Worm (Caenorhabditis elegans) whole organism, L3 larva: Measurements from ENCODE around the gene hmit-1.3.

Experiments used
- ZK546.5 ChIP-seq: sonication (generic microtip); optimal IDR thresholded peaks from 2 replicates; lab custom pipeline; 2017; ENCODE audit warnings: missing biosample characterization, missing genetic modification characterization
- aly-2 ChIP-seq: fragments of 150-350 bp; optimal IDR thresholded peaks from 2 replicates; lab custom pipeline; 2014; ENCODE audit warnings: missing biosample characterization, missing genetic modification characterization
- ama-1 ChIP-seq: fragments of 150-350 bp; optimal IDR thresholded peaks from 2 replicates; lab custom pipeline; 2018
- ceh-16 ChIP-seq: sonication (generic microtip); optimal IDR thresholded peaks from 2 replicates; lab custom pipeline; 2017; ENCODE audit warnings: missing biosample characterization, missing genetic modification characterization
- ceh-28 ChIP-seq: fragments of 150-350 bp; optimal IDR thresholded peaks from 2 replicates; lab custom pipeline; 2014; ENCODE audit warnings: missing biosample characterization, missing genetic modification reagents, missing genetic modification characterization
- ceh-82 ChIP-seq: fragments of 150-350 bp; optimal IDR thresholded peaks from 2 replicates; lab custom pipeline; 2014; ENCODE audit warnings: missing biosample characterization, missing genetic modification characterization
- ceh-9 ChIP-seq: sonication (generic microtip); optimal IDR thresholded peaks from 2 replicates; lab custom pipeline; 2018; ENCODE audit warnings: missing biosample characterization, missing genetic modification characterization
- egl-5 ChIP-seq: fragments of 150-350 bp; optimal IDR thresholded peaks from 2 replicates; lab custom pipeline; 2017; ENCODE audit warnings: missing biosample characterization, missing genetic modification reagents, missing genetic modification characterization, inconsistent platforms
- elt-1 ChIP-seq: fragments of 150-350 bp; optimal IDR thresholded peaks from 2 replicates; lab custom pipeline; 2014; ENCODE audit warnings: missing biosample characterization, missing genetic modification characterization
- elt-2 ChIP-seq: sonication (generic microtip); optimal IDR thresholded peaks from 2 replicates; lab custom pipeline; 2016; ENCODE audit warnings: missing genetic modification reagents, mild to moderate bottlenecking, missing genetic modification characterization, missing compliant biosample characterization
- elt-3 ChIP-seq, 3 experiments: fragments of 150-350 bp in 1 of 3; sonication (generic microtip) in 2 of 3; optimal IDR thresholded peaks; 2 replicates in 2 of 3; 4 replicates in 1 of 3; lab custom pipeline; 2014 to 2017; ENCODE audit warnings: missing biosample characterization in 3 of 3, missing genetic modification characterization in 3 of 3
- fkh-10 ChIP-seq: sonication (generic microtip); optimal IDR thresholded peaks from 2 replicates; lab custom pipeline; 2017; ENCODE audit warnings: missing biosample characterization, missing genetic modification reagents, missing genetic modification characterization
- fkh-2 ChIP-seq: fragments of 150-350 bp; optimal IDR thresholded peaks from 2 replicates; lab custom pipeline; 2014; ENCODE audit warnings: missing biosample characterization, missing genetic modification reagents, missing genetic modification characterization
- fos-1 ChIP-seq: fragments of 150-350 bp; optimal IDR thresholded peaks from 2 replicates; lab custom pipeline; 2014; ENCODE audit warnings: missing biosample characterization, missing genetic modification characterization
- jun-1 ChIP-seq: fragments of 150-350 bp; optimal IDR thresholded peaks from 2 replicates; lab custom pipeline; 2014; ENCODE audit warnings: missing biosample characterization, missing genetic modification reagents, missing genetic modification characterization
- lin-15B ChIP-seq: fragments of 150-350 bp; optimal IDR thresholded peaks from 2 replicates; lab custom pipeline; 2014; ENCODE audit warnings: missing biosample characterization, missing genetic modification characterization
- nfya-1 ChIP-seq: sonication (generic microtip); optimal IDR thresholded peaks from 2 replicates; lab custom pipeline; 2017; ENCODE audit warnings: missing genetic modification characterization, mild to moderate bottlenecking, missing compliant biosample characterization, antibody characterized with exemption, moderate library complexity; ENCODE audit not compliant: insufficient read depth
- nhr-11 ChIP-seq: fragments of 150-350 bp; optimal IDR thresholded peaks from 2 replicates; lab custom pipeline; 2014; ENCODE audit warnings: missing biosample characterization, missing genetic modification characterization
- nhr-12 ChIP-seq: fragments of 150-350 bp; optimal IDR thresholded peaks from 2 replicates; lab custom pipeline; 2014; ENCODE audit warnings: missing biosample characterization, missing genetic modification characterization
- nhr-23 ChIP-seq: fragments of 150-350 bp; optimal IDR thresholded peaks from 2 replicates; lab custom pipeline; 2014; ENCODE audit warnings: missing biosample characterization, missing genetic modification reagents, missing genetic modification characterization
- nhr-25 ChIP-seq: sonication (generic microtip); optimal IDR thresholded peaks from 2 replicates; lab custom pipeline; 2017; ENCODE audit warnings: missing biosample characterization, missing genetic modification characterization
- nhr-28 ChIP-seq: fragments of 150-350 bp; optimal IDR thresholded peaks from 2 replicates; lab custom pipeline; 2014; ENCODE audit warnings: missing biosample characterization, missing genetic modification characterization
- nhr-67 ChIP-seq: fragments of 150-350 bp; optimal IDR thresholded peaks from 2 replicates; lab custom pipeline; 2014; ENCODE audit warnings: missing biosample characterization, missing genetic modification characterization
- nhr-76 ChIP-seq: fragments of 150-350 bp; sonication (generic microtip); optimal IDR thresholded peaks from 5 replicates; lab custom pipeline; 2014; ENCODE audit warnings: missing biosample characterization, missing genetic modification characterization
- nhr-77 ChIP-seq: fragments of 150-350 bp; optimal IDR thresholded peaks from 2 replicates; lab custom pipeline; 2014; ENCODE audit warnings: missing biosample characterization, missing genetic modification characterization
- pha-4 ChIP-seq: fragments of 150-350 bp; optimal IDR thresholded peaks from 2 replicates; lab custom pipeline; 2014; ENCODE audit warnings: missing biosample characterization, missing genetic modification reagents, missing genetic modification characterization
- pqm-1 ChIP-seq: fragments of 150-350 bp; optimal IDR thresholded peaks from 2 replicates; lab custom pipeline; 2017; ENCODE audit warnings: missing biosample characterization, missing genetic modification characterization, inconsistent platforms
- sea-2 ChIP-seq: fragments of 150-350 bp; sonication (generic microtip); optimal IDR thresholded peaks from 4 replicates; lab custom pipeline; 2014; ENCODE audit warnings: missing biosample characterization, missing genetic modification reagents, missing genetic modification characterization
- skn-1 ChIP-seq: fragments of 150-350 bp; optimal IDR thresholded peaks from 2 replicates; lab custom pipeline; 2014; ENCODE audit warnings: missing biosample characterization, missing genetic modification characterization
- tbx-2 ChIP-seq: sonication (generic microtip); optimal IDR thresholded peaks from 2 replicates; lab custom pipeline; 2016; ENCODE audit warnings: mild to moderate bottlenecking, missing genetic modification characterization, missing compliant biosample characterization
- unc-39 ChIP-seq: sonication (generic microtip); optimal IDR thresholded peaks from 4 replicates; lab custom pipeline; 2017; ENCODE audit warnings: missing biosample characterization, missing genetic modification characterization
- unc-62 ChIP-seq: fragments of 150-350 bp; sonication (generic microtip); optimal IDR thresholded peaks from 4 replicates; lab custom pipeline; 2014; ENCODE audit warnings: missing biosample characterization, missing genetic modification reagents, missing genetic modification characterization
- ztf-11 ChIP-seq: fragments of 150-350 bp; optimal IDR thresholded peaks from 2 replicates; lab custom pipeline; 2014; ENCODE audit warnings: missing biosample characterization, missing genetic modification characterization
- ztf-4 ChIP-seq: fragments of 150-350 bp; optimal IDR thresholded peaks from 2 replicates; lab custom pipeline; 2014; ENCODE audit warnings: missing biosample characterization, missing genetic modification characterization

hmit-1.3 gene

ce11 chrIII:3532035-3532434, 12.6 kb upstream of the hmit-1.3 start (continued):
- TF ChIP-seq ceh-9 (tag; lab: Kevin White, UChicago): no peak

DNA sequence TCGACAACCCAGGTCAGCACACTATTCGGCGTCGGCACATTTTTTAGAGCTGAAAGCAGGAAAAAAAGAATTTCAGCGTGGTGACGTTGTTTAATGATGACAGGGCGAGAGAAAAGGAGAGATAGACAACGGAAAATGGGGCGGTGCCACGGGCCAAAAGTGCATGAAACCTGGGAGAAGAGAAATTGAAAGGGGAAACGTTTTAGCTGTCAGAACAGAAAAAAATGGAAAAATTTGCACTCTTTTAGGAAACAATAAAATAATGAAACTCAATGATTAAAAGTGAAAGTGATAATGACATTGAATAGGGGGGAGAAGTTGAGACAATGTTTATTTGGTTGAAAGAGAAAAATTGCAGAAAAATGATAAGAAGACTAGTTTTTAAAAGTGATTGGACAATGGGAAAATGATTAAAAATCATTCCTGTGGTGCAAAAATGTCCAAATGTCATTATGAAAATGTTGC, 10.4 kb upstream of the hmit-1.3 start, which contains the start of gene pitp-1:
Gene pitp-1 (minus strand): TSS at position 51 of the 465 bp plus-strand sequence.
- TF ChIP-seq tbx-2 (tag; lab: Kevin White, UChicago): no peak
- TF ChIP-seq aly-2 (tag; lab: Kevin White, UChicago): no peak
- no peak for TF ChIP-seq fkh-10 (GFP tag; lab: Kevin White, UChicago)
- no peak for TF ChIP-seq lin-15B (tag; lab: Kevin White, UChicago)
- no peak for TF ChIP-seq ama-1 (lab: Kevin White, UChicago)
- peak; percentile 75 for TF ChIP-seq pqm-1 (tag; lab: Kevin White, UChicago)
- TF ChIP-seq elt-2 (tag; lab: Kevin White, UChicago): peak; percentile 79
- peak; percentile 43 for TF ChIP-seq pha-4 (tag; lab: Kevin White, UChicago)
- TF ChIP-seq nfya-1 (tag; lab: Kevin White, UChicago): peak; percentile 29
- TF ChIP-seq, all 47 proteins: peak for 4

DNA sequence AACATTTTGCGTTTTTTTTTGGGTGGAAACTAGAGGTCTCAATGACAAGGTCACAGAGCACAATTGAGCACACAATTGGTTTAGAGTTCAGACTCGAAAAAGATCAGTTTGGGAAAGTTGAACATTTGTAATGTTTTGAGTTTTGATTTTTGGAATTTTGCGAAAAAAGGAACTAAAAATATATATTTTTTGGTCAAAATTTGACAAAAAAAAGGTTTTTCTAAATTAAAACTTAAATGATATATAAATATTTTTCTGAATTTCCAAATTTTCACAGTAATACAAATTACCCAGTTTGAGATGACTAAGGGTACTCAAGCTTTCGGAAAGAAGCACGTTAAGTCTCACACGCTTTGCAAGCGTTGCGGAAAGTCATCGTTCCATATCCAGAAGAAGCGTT, 8.9 kb upstream of the hmit-1.3 start, which contains the start of gene rpl-37:
Gene rpl-37 (plus strand): TSS at position 301 of the 400 bp plus-strand sequence.
- TF ChIP-seq nhr-28 (no peak), tbx-2 (tag; lab: Kevin White, UChicago) (no peak), fkh-2 (tag; lab: Kevin White, UChicago) (no peak), jun-1 (tag; lab: Kevin White, UChicago) (no peak)

DNA sequence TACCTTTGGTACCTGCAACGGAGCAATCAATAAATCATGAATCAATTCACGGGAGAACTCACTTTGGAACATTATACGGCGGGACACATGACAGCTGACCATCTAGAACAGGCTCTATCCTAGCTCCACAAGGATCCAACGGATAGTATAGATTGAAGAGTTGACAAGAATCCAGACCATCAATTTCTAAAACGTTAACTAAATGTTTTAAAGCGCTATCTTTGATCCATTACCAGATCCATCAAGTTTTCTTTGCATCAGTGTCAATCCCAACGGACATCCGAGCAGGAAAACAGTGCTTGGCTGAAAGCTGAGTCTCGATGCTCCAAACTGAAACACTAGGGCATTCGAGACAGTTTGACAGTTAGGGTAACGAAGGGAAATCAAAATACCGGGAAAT, 4.0 kb upstream of the hmit-1.3 start:
- TF ChIP-seq ama-1 (lab: Kevin White, UChicago) (no peak), nhr-76 (no peak), elt-2 (tag; lab: Kevin White, UChicago) (no peak), nhr-25 (tag; lab: Kevin White, UChicago) (no peak), lin-15B (tag; lab: Kevin White, UChicago) (no peak), ceh-82 (tag; lab: Kevin White, UChicago) (no peak), fkh-2 (tag; lab: Kevin White, UChicago) (no peak)

- peak; percentile 95 for TF ChIP-seq pqm-1 (tag; lab: Kevin White, UChicago)
- peak; percentile 87 for TF ChIP-seq elt-2 (tag; lab: Kevin White, UChicago)
- no peak for TF ChIP-seq sea-2
- no peak for TF ChIP-seq nhr-11 (tag; lab: Kevin White, UChicago)
- TF ChIP-seq elt-3 (tag; optimal IDR thresholded peaks at IDR 0.05; lab: Kevin White, UChicago): no peak
- peak; percentile 51 for TF ChIP-seq pha-4 (tag; lab: Kevin White, UChicago)
- TF ChIP-seq nhr-28: no peak
- peak; percentile 7 for TF ChIP-seq jun-1 (tag; lab: Kevin White, UChicago)
- TF ChIP-seq egl-5: no peak
- no peak for TF ChIP-seq ceh-28 (tag; lab: Kevin White, UChicago)
- no peak for TF ChIP-seq elt-1 (tag; lab: Kevin White, UChicago)
- no peak for TF ChIP-seq unc-62 (GFP tag; lab: Kevin White, UChicago)
- TF ChIP-seq unc-39 (tag; lab: Kevin White, UChicago): no peak
- no peak for TF ChIP-seq aly-2 (tag; lab: Kevin White, UChicago)
Measured at ce11 chrIII:3520417-3520816, 1.0 kb upstream of the hmit-1.3 start.

- TF ChIP-seq nfya-1 (tag; lab: Kevin White, UChicago) (no peak), ZK546.5 (tag; lab: Kevin White, UChicago) (no peak), nhr-77 (no peak), fos-1 (tag; lab: Kevin White, UChicago) (no peak), aly-2 (tag; lab: Kevin White, UChicago) (no peak), egl-5 (no peak), ceh-28 (tag; lab: Kevin White, UChicago) (no peak), elt-3 (tag; optimal IDR thresholded peaks at IDR 0.05; lab: Kevin White, UChicago) (no peak), nhr-76 (no peak), sea-2 (no peak), nhr-12 (tag; lab: Kevin White, UChicago) (no peak), ceh-16 (tag; lab: Kevin White, UChicago) (no peak), nhr-67 (no peak), ztf-11 (tag; lab: Kevin White, UChicago) (no peak), nhr-23 (tag; lab: Kevin White, UChicago) (no peak), ztf-4 (tag; lab: Kevin White, UChicago) (no peak), fkh-2 (tag; lab: Kevin White, UChicago) (no peak), pha-4 (tag; lab: Kevin White, UChicago) (no peak), skn-1 (no peak), jun-1 (tag; lab: Kevin White, UChicago) (no peak)
Measured at ce11 chrIII:3511808-3512207, 7.6 kb downstream of the hmit-1.3 start.
